Fruit fly (Drosophila melanogaster): ENCODE measurements around the gene CG6790.
A peak's percentile ranks its signal among the peaks of the same experiment; 100 is the strongest.

Gene CG6790

DNA sequence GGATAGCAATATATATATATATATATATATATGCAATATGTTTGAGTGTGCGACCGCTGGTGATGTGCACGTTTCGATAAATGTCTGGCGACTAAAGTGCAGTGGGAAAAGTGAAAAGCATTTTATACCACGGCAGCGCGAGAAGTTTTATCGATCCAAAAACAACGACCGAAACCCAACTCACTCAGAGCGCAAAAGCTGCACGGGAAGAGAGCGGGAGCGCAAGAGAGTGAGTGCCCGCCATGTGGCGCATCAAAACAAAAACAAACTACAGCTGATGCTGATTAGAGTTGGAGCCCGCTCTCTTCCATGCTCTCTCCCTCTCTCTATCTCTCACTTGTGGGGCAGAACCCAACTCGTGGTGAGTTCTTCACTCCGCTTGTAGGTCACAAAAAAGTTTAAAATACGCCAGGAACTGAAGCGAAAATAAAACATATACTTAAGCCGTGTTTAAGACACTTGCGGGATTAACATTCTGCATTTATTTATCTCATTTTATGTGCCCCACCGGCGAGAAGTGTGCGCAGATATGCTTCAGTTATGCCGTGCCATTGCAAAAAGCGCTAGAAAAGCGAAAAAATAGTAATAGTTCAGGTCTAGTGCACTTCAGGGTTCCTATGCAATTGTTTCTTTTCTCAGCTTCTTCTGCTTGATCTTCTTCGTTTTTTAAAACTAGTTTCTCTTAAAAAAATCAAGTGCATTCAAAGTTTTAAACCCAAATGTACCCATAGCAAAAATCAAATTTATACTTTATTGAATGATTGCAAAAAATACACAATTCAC is 26.3 kb upstream of the CG6790 start:
- TF ChIP-seq CG17801 (GFP tag; optimal IDR thresholded peaks at IDR 0.05; ENCODE audit: partially characterized antibody): peak; percentile 58

DNA sequence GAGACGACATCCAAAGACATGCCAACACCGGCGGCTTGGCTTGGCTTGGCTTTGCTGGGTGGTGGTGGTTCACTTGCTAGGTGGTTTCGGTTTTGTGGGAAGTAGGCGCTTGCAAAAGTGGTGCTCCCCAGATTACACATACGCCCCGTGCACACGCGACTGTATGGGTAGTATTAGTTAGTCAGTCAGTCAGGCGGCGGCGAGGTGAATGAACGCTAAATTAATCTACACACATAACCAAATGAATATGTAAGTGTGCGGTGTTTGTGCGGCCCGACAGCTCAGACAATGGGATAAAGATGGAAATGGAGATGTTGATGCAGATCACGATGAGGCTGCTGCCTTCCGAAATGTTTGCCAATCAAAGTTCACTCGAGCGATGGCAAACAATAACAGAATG is 24.6 kb upstream of the CG6790 start:
- TF ChIP-seq CG17801 (GFP tag; optimal IDR thresholded peaks at IDR 0.05; ENCODE audit: partially characterized antibody): no peak

DNA sequence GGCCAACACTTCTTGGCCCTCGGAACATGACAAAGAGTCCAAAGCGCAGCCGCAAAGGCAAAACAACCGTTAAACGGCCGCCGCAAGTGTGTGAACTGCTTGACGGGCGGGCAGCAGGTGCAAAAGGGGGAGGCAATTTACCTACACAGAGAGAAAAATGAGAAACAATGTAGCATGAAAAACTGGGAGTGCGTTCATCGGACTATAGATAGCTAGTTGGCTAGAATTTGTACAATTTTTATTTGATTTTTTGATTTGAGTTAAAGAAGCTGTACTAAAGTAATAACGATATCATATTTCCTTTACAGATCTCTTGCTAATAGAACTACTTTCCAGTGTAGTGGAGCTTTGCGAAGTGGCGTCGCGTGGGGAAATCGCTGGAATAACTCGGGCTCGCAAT is 17.0 kb upstream of the CG6790 start:
- TF ChIP-seq CG17801 (GFP tag; optimal IDR thresholded peaks at IDR 0.05; ENCODE audit: partially characterized antibody): no peak

DNA sequence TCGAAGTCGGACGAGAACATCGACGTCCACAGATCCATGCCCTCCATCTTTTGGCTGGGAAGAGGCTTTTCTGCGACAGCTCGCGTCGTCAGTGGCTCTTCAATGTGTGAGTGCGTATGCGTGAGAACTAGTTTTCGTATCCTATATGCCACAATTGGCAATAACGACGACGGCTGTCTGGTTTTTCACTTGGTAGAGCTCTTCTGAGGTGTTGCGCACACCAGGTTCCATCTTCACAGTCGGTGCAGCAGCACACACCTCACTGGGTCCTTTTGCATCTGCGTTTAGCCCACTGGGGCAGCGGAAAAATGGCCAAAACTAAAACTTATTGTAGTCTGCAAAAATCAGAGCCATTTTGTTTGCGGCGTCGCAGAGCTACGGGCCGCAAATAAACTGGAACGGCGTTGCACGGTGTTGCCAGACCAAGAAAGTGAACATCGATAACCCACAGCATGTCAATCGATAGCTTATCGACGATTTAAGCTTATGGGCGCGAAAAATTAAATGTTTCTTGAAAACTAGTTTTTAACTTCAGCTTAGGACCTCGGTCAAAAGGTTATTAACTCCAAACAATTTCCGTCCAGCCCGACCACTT is 11.3 kb upstream of the CG6790 start, which contains the start of gene CG6791:
TSS of gene CG6791 (minus strand) at position 383 of the 595 bp plus-strand sequence.
- peak; percentile 46 for TF ChIP-seq CG17801 (GFP tag; optimal IDR thresholded peaks at IDR 0.05; ENCODE audit: partially characterized antibody)

DNA sequence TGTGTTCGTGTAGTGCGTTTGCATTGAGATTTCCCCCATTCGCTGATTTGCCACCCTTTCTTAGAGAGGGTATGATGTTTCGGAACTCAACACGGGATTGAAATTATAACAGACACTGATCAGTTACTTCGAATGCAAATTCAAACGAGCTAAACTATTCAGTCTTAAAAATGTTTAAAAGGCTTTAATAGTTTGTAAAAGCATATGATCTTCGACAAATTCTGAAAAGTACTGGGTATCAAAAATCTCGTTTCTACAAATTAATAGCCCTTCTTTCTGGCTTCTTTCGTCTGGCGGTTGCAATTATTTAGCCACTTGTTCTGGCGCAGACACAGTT is 3.7 kb upstream of the CG6790 start:
- TF ChIP-seq CG17801 (GFP tag; optimal IDR thresholded peaks at IDR 0.05; ENCODE audit: partially characterized antibody): peak; percentile 82

DNA sequence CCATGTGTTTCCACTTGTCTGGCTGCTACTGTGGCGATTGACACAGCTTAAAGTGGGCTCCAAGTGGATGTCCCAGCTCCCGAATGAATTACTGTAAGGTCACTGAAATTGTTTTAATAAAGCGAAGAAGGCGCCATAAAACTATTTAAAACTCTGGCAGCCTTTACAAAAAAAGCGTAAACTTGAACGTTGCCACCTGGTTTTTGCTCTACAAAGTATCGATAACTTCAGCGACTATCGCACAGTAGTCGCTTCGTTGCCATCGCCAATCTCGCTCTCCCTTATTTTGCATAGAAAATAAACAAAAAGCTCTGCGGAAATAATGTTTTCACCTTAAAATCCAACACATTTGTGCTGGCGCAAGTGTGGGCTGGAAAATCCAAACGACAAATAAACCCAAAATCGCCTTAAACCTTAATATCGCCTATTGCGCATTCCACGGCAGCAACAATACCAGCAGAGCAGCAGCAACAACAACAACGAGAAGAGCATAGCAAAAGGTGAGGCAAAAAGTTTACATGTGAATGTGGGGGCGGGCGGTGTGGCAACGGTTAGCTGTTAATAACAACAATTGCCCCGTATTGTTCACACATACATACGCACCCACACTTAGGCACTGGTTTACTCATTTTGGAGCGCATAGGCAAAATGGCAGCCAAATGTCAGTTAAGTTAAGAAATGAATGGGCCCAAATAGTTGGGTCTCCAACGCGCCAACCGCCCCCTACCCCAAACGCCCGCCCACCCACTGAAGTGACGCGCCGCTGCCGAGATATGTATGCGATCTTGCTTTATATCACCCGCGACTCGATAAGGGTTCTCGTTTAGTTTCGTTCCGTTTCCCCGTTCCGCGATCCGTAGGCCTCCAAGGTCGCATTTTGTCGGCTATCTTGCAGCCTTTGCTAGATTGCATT is 3.1 kb upstream of the CG6790 start, which contains the start of gene wkd:
TSS of gene wkd (plus strand) at position 237 of the 913 bp plus-strand sequence.
- TF ChIP-seq CG17801 (GFP tag; optimal IDR thresholded peaks at IDR 0.05; ENCODE audit: partially characterized antibody): peak; percentile 14

DNA sequence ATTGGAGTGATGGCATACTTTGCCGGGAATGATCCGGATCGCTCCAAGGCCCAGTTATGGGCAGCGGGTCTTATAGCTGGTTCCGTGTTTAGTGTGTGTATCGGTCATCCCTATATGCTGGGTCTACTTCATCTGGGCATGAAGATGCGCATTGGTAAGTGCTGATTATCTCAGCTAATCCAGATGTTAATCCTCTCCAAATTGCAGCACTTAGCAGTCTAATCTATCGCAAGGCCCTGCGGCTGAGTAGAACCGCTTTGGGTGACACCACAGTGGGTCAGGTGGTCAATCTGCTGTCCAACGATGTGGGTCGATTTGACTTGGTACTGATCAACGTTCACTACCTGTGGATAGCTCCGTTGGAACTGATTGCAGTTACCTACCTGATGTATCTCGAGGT is 7.1 kb downstream of the CG6790 start:
- no peak for TF ChIP-seq CG17801 (GFP tag; optimal IDR thresholded peaks at IDR 0.05; ENCODE audit: partially characterized antibody)

DNA sequence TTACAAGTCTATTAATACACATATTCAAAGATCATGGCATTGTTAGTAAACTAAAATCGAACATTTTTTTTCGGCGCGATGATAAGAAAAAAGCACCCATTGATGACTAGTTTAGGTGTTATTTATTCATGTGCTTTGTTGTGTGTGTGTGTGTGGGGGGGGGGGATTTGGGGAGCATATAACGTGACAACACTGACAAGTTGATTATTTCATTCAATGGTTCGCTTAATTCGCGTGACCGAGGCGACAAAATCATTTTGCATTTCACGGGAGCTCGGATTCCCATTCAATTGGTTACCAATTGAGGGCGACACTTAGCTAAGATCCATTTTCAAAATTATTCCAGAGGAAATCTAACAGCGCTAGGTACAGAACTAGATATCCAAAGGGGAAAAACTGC is 8.6 kb downstream of the CG6790 start:
- TF ChIP-seq CG17801 (GFP tag; optimal IDR thresholded peaks at IDR 0.05; ENCODE audit: partially characterized antibody): no peak

DNA sequence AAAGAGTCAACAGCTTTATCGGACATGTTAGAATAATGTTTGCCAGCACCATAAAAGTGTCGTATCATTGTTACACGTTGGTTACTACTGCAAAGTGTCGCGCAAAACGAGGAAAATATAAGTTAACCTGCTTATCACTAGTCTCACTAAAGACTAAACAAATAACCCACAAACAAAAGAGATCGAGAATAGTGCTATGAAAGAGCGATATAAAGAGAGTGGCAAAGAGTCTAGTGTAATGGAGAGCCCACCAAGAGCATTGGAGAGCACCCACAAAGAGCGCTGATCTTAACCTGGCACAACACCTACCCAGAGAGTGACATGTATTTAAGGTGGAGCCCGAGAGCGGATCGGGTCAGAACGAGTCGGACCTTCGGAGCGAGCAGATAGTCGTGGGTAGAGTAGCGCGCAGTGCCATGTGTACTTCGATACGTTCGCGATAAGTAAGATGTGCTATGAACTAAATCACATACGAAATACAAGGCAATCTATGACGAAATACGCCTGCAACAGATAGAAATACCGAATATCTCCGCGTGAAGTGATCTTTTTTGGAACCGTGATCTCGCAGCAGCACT is 9.6 kb downstream of the CG6790 start, which contains the start of gene Mrp4:
TSS of gene Mrp4 (plus strand) at position 378 of the 578 bp plus-strand sequence.
- peak; percentile 78 for TF ChIP-seq CG17801 (GFP tag; optimal IDR thresholded peaks at IDR 0.05; ENCODE audit: partially characterized antibody)

DNA sequence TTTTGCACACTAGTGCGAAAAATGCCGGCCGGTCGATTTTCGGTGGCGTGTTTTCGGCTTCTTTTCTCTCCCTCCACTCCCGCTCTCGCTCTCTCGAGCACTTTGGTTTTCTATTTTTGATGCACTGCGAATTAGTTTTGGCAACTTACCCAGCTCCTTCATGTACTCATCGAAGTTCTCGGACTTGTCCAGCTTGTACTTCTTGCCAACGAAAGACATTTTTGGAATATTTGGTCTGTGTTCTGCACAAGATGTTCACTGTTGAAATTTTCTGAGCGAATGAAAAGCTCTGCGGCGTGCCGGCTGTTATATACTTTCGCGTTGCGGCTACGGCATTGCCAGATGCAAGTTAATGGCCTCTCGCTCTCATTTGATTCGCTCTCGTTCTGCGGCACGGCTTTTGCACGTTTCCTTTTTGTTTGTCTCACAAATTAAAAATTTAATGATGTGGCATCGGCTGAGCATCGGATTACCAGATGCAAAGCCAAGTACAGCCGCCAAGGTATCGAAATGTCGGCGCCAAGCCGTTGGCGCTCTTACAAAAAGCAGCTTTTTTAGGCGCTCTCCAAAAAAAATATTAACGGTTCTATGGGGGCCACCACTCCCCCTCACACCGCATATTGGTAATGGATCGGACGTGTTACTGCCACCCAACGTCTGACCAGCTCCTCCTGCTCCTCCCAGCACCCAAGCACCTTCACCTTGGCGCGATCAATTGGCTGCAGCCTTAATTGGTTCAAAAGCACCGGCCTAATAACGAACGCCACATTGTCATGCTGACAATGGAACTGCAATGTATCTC is 11.6 kb downstream of the CG6790 start, which contains the start of the genes fabp and sea:
TSS of gene fabp (minus strand) at position 286 of the 802 bp plus-strand sequence.
TSS of gene sea (minus strand) at position 286 of the 802 bp plus-strand sequence.
- peak; percentile 91 for TF ChIP-seq CG17801 (GFP tag; optimal IDR thresholded peaks at IDR 0.05; ENCODE audit: partially characterized antibody)

DNA sequence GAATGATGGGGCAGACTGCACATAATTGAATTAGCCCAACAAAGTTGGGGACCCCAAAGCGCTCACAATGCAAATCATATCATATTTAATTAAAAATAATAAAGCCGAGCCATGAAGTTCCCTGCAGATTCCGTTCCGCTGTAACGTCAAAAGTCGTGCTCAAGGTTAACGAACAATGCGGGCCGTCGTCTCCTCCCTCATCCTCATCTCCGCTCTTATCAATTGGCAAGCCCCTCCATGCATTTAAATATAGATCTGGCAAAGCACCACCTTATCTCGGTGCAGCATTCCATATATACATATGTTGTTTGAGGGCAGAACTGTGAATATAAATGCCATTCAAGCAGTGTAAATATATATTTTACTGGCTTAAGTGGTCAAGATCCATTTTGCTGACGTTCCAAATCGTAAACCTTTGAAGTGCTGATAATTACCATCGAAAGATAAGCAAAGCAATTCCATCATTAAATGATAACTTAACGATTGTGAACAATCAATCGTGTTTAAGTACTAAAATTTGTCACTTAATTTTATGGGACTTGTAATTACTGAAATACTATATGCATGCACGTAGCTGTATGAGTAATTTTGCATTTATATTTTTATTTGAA is 13.6 kb downstream of the CG6790 start:
- no peak for TF ChIP-seq CG17801 (GFP tag; optimal IDR thresholded peaks at IDR 0.05; ENCODE audit: partially characterized antibody)

DNA sequence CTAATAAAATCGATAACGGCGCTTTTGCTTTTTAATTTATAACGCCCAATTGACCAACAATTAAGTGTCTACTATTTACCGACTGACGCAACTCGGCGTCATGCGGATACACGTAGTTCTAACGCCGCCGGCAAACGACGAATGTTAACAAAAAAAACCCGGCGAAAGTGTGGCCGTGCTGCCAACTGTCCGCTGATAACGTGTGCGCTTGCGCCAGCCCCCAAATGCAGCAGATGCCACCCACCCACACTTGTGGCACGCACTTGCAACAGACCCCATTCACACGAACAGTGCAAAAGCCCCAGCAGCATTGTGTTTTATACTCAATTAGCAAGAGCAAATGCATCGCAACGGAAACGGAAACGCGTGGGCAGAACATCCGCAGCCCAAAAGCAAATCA is 15.4 kb downstream of the CG6790 start:
- TF ChIP-seq CG17801 (GFP tag; optimal IDR thresholded peaks at IDR 0.05; ENCODE audit: partially characterized antibody): no peak

DNA sequence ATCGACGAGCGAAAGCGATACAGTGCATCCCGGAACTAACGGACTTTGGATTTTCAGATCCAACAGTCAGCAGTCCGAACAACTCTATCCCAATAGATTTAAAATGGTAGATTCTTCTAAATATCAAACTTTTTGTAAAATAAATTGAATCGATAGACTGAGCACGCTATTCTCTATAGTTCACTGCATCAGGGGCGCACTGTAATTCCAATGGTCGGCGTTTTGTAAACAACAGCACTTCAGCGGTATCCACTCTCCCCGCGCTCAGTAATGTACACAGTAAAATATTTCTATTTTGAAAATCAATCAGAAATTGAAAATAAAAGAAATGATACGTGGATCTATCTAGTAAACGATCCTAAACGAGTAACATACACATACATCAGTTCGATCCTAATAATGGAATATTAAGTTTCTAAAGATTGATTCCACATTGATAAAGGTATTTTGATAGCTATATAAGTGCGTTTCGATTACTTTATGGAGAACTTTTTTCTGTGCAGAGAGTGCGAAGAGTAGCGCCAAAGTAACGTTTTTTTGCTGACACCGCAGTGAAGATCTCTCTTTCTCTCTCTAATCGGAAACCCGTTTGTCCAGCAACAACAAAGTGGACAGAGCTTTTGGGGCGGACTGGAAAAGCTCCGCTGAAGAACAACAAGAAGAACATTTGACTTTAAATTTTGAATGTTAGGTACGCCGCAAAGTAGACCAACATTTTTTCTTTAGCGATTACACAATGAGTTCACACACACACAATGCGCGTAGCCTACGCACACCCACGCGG is 16.0 kb downstream of the CG6790 start:
- peak; percentile 95 for TF ChIP-seq CG17801 (GFP tag; optimal IDR thresholded peaks at IDR 0.05; ENCODE audit: partially characterized antibody)

Data from ovary, adult (tissue).